Fruit fly (Drosophila melanogaster) whole organism: Measurements from ENCODE around the gene Pax.

Source experiments
- CG8478 ChIP-seq: fragments of >200 bp; optimal IDR thresholded peaks from 2 replicates; lab custom pipeline; 2018; ENCODE audit warnings: inconsistent platforms
- Dll ChIP-seq: fragments of >200 bp; optimal IDR thresholded peaks from 2 replicates; lab custom pipeline; 2017
- pan ChIP-seq: fragments of >200 bp; optimal IDR thresholded peaks from 2 replicates; lab custom pipeline; 2017
- psq ChIP-seq: fragments of >200 bp; optimal IDR thresholded peaks from 2 replicates; lab custom pipeline; 2017
- usp ChIP-seq: fragments of >200 bp; optimal IDR thresholded peaks from 2 replicates; lab custom pipeline; 2017; ENCODE audit warnings: missing biosample characterization, missing genetic modification characterization, mixed read lengths

DNA sequence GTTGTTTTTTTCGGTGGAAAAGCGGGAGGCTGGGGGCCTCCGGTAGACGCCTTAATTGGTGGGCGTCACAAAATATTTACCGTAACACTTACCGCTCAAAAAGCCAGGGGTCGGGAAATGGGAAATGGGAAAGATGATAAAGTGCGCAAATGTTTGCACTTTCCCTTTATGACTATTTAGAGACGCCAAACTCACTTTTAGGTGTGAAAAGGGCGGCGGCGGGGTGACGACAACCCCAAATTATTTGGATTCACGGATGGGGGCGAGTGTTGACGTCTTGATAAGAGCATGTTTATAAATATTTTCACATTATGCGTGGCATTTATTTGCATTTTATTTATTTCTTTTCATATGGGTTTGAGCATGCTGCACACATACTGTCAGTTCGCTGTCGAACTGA lies 56.4 kb downstream of the Pax start, which contains the start of gene CG17349:
- TF ChIP-seq pan (lab: Kevin White, UChicago), result no peak
- no peak for TF ChIP-seq psq
- no peak for TF ChIP-seq Dll (lab: Kevin White, UChicago)
- no peak for TF ChIP-seq CG8478
- TF ChIP-seq usp (GFP tag; lab: Kevin White, UChicago), result no peak
